Worm (Caenorhabditis elegans): ENCODE measurements around the gene aagr-4.

aagr-4 gene

DNA sequence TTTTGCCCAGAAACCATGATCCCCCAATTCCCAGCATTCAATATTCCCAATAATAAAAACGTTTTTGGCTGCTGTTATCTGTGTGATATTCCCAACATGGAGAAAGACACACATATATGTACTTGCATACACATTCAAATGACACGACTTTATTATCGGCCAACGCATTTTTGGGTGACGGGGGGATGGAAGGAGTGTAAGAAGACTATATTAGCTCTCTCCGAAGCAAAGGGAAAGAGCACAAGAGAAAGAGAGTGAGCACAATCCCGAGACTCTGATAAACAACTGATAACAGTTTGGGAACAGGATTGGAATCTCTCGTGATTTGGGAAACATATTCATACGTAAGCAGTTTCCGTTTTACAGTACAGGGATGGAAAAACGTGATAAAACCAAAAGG, 20.0 kb upstream of the aagr-4 start:
- TF ChIP-seq ztf-11 (tag; optimal IDR thresholded peaks at IDR 0.05) (no peak), unc-39 (tag; optimal IDR thresholded peaks at IDR 0.05) (no peak), blmp-1 (tag; optimal IDR thresholded peaks at IDR 0.05) (no peak), unc-62 (GFP tag; optimal IDR thresholded peaks at IDR 0.05) (no peak), sptf-1 (tag; optimal IDR thresholded peaks at IDR 0.05) (no peak), bed-3 (GFP tag; optimal IDR thresholded peaks at IDR 0.05) (no peak)

ce11 chrX:449820-450219, 10.6 kb upstream of the aagr-4 start, which contains the start of gene F52D1.2:
Gene F52D1.2 (minus strand): TSS chrX:450212.
- TF ChIP-seq ztf-11 (tag; optimal IDR thresholded peaks at IDR 0.05), result no peak
- no peak for TF ChIP-seq elt-3 (tag; optimal IDR thresholded peaks at IDR 0.05)
- TF ChIP-seq ces-1 (GFP tag; optimal IDR thresholded peaks at IDR 0.05), result no peak
- TF ChIP-seq mls-2 (tag; optimal IDR thresholded peaks at IDR 0.05), result no peak
- no peak for TF ChIP-seq ceh-39 (tag; optimal IDR thresholded peaks at IDR 0.05)
- TF ChIP-seq sptf-1 (tag; optimal IDR thresholded peaks at IDR 0.05), result no peak
- no peak for TF ChIP-seq lsy-2 (tag; optimal IDR thresholded peaks at IDR 0.05)
- no peak for TF ChIP-seq mab-5 (tag; optimal IDR thresholded peaks at IDR 0.05)
- no peak for TF ChIP-seq nhr-237 (tag; optimal IDR thresholded peaks at IDR 0.05)
- no peak for TF ChIP-seq nhr-76 (tag; optimal IDR thresholded peaks at IDR 0.05)
- no peak for TF ChIP-seq nhr-2 (tag; optimal IDR thresholded peaks at IDR 0.05)
- TF ChIP-seq nhr-28 (tag; optimal IDR thresholded peaks at IDR 0.05), result no peak

DNA sequence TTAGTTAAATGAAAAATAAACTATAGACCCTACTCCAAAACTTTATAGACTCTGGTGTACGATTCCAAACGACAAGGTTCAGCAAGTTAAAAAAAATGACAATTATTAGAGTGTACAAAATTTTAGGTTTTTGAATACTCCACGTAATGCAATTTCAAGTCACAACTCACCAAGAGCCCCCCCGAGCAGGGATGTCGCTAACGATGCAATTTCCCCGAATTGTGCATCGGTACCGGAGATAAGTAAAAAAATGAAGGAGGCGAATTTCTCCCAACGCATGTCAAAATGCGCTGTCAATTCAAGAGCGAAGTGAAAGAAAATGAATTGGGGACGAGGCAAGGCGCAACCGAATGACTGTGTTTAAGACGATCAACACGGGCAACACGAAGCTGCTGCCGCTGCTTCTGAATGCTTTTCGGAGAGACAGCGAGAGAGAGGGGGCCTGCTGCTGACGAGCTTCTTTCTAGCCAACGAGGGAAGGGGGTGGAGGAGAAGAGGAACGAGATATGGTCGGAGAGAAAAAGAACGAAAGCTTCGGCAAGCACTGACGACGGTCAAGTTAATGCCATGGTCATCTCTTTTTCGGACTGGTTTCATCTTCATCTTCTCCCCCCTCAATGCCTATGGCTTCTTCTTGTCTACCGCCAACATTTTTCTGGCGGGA, 3.2 kb upstream of the aagr-4 start, which contains the start of gene abu-12:
Gene abu-12, minus strand, starts transcription at position 472 of the 664 bp plus-strand sequence.
- TF ChIP-seq ham-2 (GFP tag; optimal IDR thresholded peaks at IDR 0.05) (peak; percentile 53), ces-1 (GFP tag; optimal IDR thresholded peaks at IDR 0.05) (no peak)

DNA sequence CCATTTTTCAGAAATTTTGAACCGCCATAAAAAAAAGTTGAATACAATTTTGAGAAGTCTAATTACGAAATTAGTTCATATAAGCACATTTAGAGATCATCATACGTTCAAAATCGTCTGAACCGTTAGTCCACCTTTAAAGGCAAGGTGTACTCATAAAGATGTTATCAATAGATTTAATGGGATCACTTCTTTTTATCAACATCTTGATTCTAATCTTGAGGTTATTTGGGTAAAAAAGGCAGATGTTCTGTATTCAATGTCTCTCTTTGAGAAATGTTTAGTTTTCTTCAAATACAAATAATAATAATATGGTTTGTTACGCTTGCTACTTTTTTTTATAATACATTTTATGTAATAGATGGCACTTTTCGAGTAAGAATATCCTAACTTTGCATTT, 1.1 kb upstream of the aagr-4 start:
- TF ChIP-seq elt-1 (tag; optimal IDR thresholded peaks at IDR 0.05; ENCODE audit: borderline replicate concordance, insufficient read depth) (peak; percentile 95), ces-1 (GFP tag; optimal IDR thresholded peaks at IDR 0.05) (no peak)

ce11 chrX:461623-462022, 1.2 kb downstream of the aagr-4 start:
- TF ChIP-seq unc-62 (GFP tag; optimal IDR thresholded peaks at IDR 0.05) (no peak), unc-39 (tag; optimal IDR thresholded peaks at IDR 0.05) (no peak), ham-2 (GFP tag; optimal IDR thresholded peaks at IDR 0.05) (no peak), ceh-43 (GFP tag; optimal IDR thresholded peaks at IDR 0.05) (no peak), mep-1 (tag; optimal IDR thresholded peaks at IDR 0.05) (no peak), nhr-28 (tag; optimal IDR thresholded peaks at IDR 0.05) (no peak), bed-3 (GFP tag; optimal IDR thresholded peaks at IDR 0.05) (no peak), nhr-237 (tag; optimal IDR thresholded peaks at IDR 0.05) (no peak), lsy-2 (tag; optimal IDR thresholded peaks at IDR 0.05) (no peak), pha-4 (tag; optimal IDR thresholded peaks at IDR 0.05) (no peak), M03D4.4 (tag; optimal IDR thresholded peaks at IDR 0.05) (no peak), blmp-1 (tag; optimal IDR thresholded peaks at IDR 0.05) (no peak)

DNA sequence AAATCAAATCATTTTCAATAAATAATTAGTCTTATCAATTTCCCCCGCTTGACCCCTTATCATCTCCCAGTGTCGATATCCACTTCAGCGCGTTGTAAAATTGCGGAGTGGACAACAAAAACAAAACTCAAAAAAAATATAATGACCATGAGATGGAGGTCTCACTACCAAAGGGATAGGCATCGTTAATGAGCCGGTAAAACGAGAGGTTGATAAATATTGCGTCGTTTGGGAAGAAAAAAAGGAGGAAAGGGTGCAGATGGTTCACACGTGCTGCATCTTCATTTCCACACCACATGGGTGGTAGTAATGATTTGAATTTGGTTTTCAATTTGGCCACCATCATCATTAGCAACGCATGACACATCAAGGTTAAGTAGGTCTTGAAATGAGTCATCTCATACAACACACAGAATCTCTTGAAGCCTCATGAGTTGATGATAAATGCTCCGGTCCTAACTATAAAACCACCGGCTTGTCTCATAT, 6.9 kb downstream of the aagr-4 start:
- no peak for TF ChIP-seq sem-2 (GFP tag; optimal IDR thresholded peaks at IDR 0.05)
- TF ChIP-seq lin-32 (GFP tag; optimal IDR thresholded peaks at IDR 0.05), result no peak
- no peak for TF ChIP-seq tbx-8 (GFP tag; optimal IDR thresholded peaks at IDR 0.05)
- TF ChIP-seq cnd-1 (tag; optimal IDR thresholded peaks at IDR 0.05), result peak; percentile 41

ce11 chrX:476261-476660, 15.8 kb downstream of the aagr-4 start, which contains the start of gene F38G1.3:
Gene F38G1.3 (plus strand): TSS chrX:476561.
- TF ChIP-seq nhr-12 (tag; optimal IDR thresholded peaks at IDR 0.05), result no peak
- TF ChIP-seq ztf-11 (tag; optimal IDR thresholded peaks at IDR 0.05), result no peak
- no peak for TF ChIP-seq unc-62 (GFP tag; optimal IDR thresholded peaks at IDR 0.05)
- no peak for TF ChIP-seq mls-2 (tag; optimal IDR thresholded peaks at IDR 0.05)
- no peak for TF ChIP-seq elt-1 (tag; optimal IDR thresholded peaks at IDR 0.05; ENCODE audit: borderline replicate concordance, insufficient read depth)
- TF ChIP-seq blmp-1 (tag; optimal IDR thresholded peaks at IDR 0.05), result no peak
- TF ChIP-seq zip-8 (tag; optimal IDR thresholded peaks at IDR 0.05), result no peak
- no peak for TF ChIP-seq tbx-8 (GFP tag; optimal IDR thresholded peaks at IDR 0.05)
- TF ChIP-seq ceh-43 (GFP tag; optimal IDR thresholded peaks at IDR 0.05), result no peak
- no peak for TF ChIP-seq cnd-1 (tag; optimal IDR thresholded peaks at IDR 0.05)
- TF ChIP-seq ceh-83 (GFP tag; optimal IDR thresholded peaks at IDR 0.05), result no peak
